Worm (Caenorhabditis elegans): ENCODE results near the gene W07G4.5.

DNA sequence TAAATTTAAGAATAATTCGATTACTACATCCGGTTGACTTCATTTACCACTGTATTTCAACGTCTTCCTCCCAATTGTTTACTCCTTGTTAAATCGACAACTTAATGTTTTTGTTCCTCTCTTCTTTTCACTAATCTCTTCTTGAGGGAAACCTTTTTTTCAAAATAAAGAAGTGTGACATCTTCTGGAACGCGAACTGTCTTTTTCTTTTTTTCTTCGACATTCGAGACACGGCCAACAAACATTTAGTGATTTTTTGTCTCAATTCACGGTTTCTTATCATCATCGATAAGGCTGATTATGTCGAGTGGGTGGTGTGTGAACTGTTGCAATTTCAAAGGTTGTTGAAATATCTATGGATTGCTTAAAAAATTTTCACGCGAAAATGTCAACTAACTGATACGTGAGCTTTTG is 37.5 kb downstream of the W07G4.5 start:
- TF ChIP-seq dao-5 (tag; optimal IDR thresholded peaks at IDR 0.05) (no peak), him-1 (tag; optimal IDR thresholded peaks at IDR 0.05) (no peak), W03F9.2 (tag; optimal IDR thresholded peaks at IDR 0.05) (no peak)
